Worm (Caenorhabditis elegans) whole organism, early embryonic: ENCODE data around the gene appg-2.
A peak's percentile ranks its signal among the peaks of the same experiment; 100 is the strongest.

Experiments used
- B0310.2 ChIP-seq: sonication (generic microtip); optimal IDR thresholded peaks from 2 replicates; lab custom pipeline; 2016; ENCODE audit warnings: mild to moderate bottlenecking, missing genetic modification characterization, missing compliant biosample characterization
- F13C5.2 ChIP-seq: sonication (generic microtip); optimal IDR thresholded peaks from 2 replicates; lab custom pipeline; 2017; ENCODE audit warnings: mild to moderate bottlenecking, missing genetic modification characterization, inconsistent platforms, missing compliant biosample characterization
- aly-1 ChIP-seq: sonication (generic microtip); optimal IDR thresholded peaks from 2 replicates; lab custom pipeline; 2016; ENCODE audit warnings: missing genetic modification characterization, missing compliant biosample characterization
- ama-1 ChIP-seq: fragments of 150-350 bp; optimal IDR thresholded peaks from 2 replicates; lab custom pipeline; 2014
- ceh-13 ChIP-seq: fragments of 200-800 bp; sonication (Bioruptor generic); optimal IDR thresholded peaks from 2 replicates; lab custom pipeline; 2018; ENCODE audit warnings: mild to moderate bottlenecking, missing genetic modification characterization, missing compliant biosample characterization
- ceh-36 ChIP-seq: sonication (generic microtip); optimal IDR thresholded peaks from 2 replicates; lab custom pipeline; 2016; ENCODE audit warnings: missing genetic modification characterization, inconsistent platforms, missing compliant biosample characterization
- ets-7 ChIP-seq: sonication (generic microtip); optimal IDR thresholded peaks from 2 replicates; lab custom pipeline; 2016; ENCODE audit warnings: missing genotype, missing genetic modification characterization, missing compliant biosample characterization
- flt-1 ChIP-seq: fragments of 200-800 bp; sonication (Bioruptor generic); IDR thresholded peaks from 2 replicates; pipeline ENCODE4 v1.3.6; 2022; ENCODE audit warnings: missing genetic modification characterization, missing compliant biosample characterization
- hmbx-1 ChIP-seq: sonication (generic microtip); optimal IDR thresholded peaks from 2 replicates; lab custom pipeline; 2016; ENCODE audit warnings: mild to moderate bottlenecking, missing genetic modification characterization, missing compliant biosample characterization
- hmg-4 ChIP-seq: fragments of 200-800 bp; sonication (Bioruptor generic); optimal IDR thresholded peaks from 2 replicates; lab custom pipeline; 2018; ENCODE audit warnings: mild to moderate bottlenecking, missing genetic modification characterization, missing compliant biosample characterization
- hnd-1 ChIP-seq: sonication (generic microtip); optimal IDR thresholded peaks from 2 replicates; lab custom pipeline; 2016; ENCODE audit warnings: missing genetic modification characterization, missing compliant biosample characterization
- pes-1 ChIP-seq: fragments of 200-800 bp; sonication (Bioruptor generic); IDR thresholded peaks from 2 replicates; pipeline ENCODE4 v1.3.6; 2022; ENCODE audit warnings: missing genetic modification reagents, missing genetic modification characterization, missing compliant biosample characterization
- scrt-1 ChIP-seq: fragments of 200-800 bp; sonication (Bioruptor generic); IDR thresholded peaks from 2 replicates; pipeline ENCODE4 v1.3.6; 2022; ENCODE audit warnings: missing genetic modification characterization, missing compliant biosample characterization
- sea-1 ChIP-seq: fragments of 200-800 bp; sonication (Bioruptor generic); conservative IDR thresholded peaks from 2 replicates; pipeline ENCODE4 v1.3.6; 2022; ENCODE audit warnings: missing genetic modification characterization, missing compliant biosample characterization
- tbx-11 ChIP-seq: fragments of 200-800 bp; sonication (Bioruptor generic); IDR thresholded peaks from 2 replicates; pipeline ENCODE4 v1.3.6; 2022; ENCODE audit warnings: missing genetic modification characterization, missing compliant biosample characterization
- tbx-37 ChIP-seq: fragments of 200-800 bp; sonication (Bioruptor generic); conservative IDR thresholded peaks from 2 replicates; pipeline ENCODE4 v1.3.6; 2022; ENCODE audit warnings: missing genetic modification reagents, missing genetic modification characterization, missing compliant biosample characterization
- tra-4 ChIP-seq: sonication (generic microtip); optimal IDR thresholded peaks from 2 replicates; lab custom pipeline; 2017; ENCODE audit warnings: missing genetic modification characterization, missing compliant biosample characterization

The appg-2 gene

DNA sequence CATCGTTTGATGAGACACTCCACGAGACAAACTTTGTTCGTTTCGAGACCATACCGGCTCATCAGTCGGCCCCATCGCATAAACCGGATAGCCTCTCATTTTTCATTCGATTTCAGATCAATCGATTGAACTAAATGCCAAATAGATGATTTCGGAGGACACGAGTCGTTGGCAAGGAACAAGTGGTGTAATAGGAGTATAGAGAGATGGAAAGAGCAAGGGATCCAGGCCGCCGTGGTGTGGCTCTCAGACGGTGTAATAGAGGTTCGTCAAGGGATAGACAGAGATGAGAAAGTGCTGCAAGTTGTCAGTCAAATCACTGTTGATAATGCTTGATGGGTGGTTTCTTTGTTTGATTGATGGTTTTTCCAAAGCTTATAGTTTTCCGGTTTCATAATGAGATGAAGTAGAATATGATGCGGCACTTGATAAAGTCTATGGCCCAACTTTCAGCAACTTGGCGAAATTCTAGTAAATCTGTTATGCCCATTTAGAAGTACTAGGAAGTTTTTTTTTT is 17.4 kb upstream of the appg-2 start, which contains the start of gene sgn-1:
sgn-1 (minus strand) TSS at position 220 of the 517 bp plus-strand sequence.
- TF ChIP-seq ets-7 (tag; lab: Kevin White, UChicago) = no peak
- no peak for TF ChIP-seq tbx-37 (GFP tag; lab: Robert Waterston, UW)
- TF ChIP-seq tbx-11 (GFP tag; lab: Robert Waterston, UW) = no peak
- TF ChIP-seq sea-1 (GFP tag; lab: Robert Waterston, UW) = no peak
- no peak for TF ChIP-seq hnd-1
- TF ChIP-seq hmg-4 (GFP tag; lab: Kevin White, UChicago) = no peak
- TF ChIP-seq tra-4 (tag; lab: Kevin White, UChicago) = no peak
- TF ChIP-seq ceh-36 (tag; lab: Kevin White, UChicago) = no peak
- no peak for TF ChIP-seq flt-1
- no peak for TF ChIP-seq F13C5.2
- no peak for TF ChIP-seq ama-1 (lab: Kevin White, UChicago)
- TF ChIP-seq hmbx-1 (tag; lab: Kevin White, UChicago) = no peak
- no peak for TF ChIP-seq aly-1 (tag; lab: Kevin White, UChicago)
- no peak for TF ChIP-seq scrt-1 (GFP tag; lab: Robert Waterston, UW)
- no peak for TF ChIP-seq pes-1 (GFP tag; lab: Robert Waterston, UW)
- no peak for TF ChIP-seq ceh-13 (GFP tag; lab: Kevin White, UChicago)
- no peak for TF ChIP-seq B0310.2 (tag; lab: Kevin White, UChicago)

DNA sequence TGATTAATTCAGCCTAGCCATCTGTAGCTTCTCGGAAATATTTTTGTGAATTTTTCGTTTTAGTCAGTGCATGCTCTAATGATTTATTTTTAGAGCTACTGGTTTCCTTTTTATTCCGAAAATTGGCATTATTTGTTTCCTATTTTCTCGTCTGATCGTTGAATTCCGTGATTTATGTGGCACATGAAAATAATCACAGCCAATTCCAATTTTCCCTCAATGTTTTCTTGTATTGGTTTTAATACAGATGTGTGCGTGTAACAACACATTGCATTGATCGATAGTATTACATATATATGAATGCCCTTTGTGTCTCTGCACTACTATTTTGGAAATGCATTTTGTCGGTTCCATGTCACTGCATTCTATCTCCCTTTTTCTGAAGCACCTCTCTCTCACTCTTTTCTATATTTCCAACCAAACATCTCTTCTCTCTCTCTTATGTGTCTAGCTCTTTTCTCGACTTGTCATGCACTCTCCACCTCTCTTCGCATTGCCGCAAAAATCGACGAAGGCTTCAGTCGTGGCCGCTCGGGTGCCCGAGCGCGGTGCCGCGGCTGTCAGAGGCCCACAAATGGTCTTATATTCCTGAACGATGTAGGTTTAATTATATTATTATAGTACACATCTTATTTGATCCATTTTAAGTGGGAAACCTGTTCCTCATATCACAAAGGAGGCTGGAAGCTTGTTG is 16.5 kb upstream of the appg-2 start:
- TF ChIP-seq ets-7 (tag; lab: Kevin White, UChicago) (no peak), aly-1 (tag; lab: Kevin White, UChicago) (no peak), flt-1 (no peak), tbx-11 (GFP tag; lab: Robert Waterston, UW) (no peak), ama-1 (lab: Kevin White, UChicago) (no peak), hmg-4 (GFP tag; lab: Kevin White, UChicago) (no peak), ceh-36 (tag; lab: Kevin White, UChicago) (no peak), tra-4 (tag; lab: Kevin White, UChicago) (no peak), tbx-37 (GFP tag; lab: Robert Waterston, UW) (no peak)

DNA sequence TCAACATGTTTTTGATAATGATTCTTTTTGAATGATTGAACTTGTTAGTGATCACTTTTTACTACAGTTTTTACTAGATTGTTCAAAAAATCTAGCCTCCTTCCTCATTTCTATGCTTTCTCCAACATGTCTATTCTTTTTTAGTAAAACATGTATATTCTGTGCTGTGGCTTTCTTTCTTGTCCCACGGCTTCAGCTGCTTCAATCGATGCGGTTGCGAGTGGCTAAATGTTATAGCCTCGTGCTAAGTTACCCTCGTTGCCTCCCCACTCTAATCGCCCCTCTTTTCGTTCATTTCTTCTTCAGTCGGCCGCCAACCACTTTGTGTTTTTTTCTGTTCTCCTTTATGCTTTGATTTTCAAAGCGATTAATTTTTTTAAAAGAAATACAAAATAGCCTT is 15.1 kb upstream of the appg-2 start:
- TF ChIP-seq tbx-37 (GFP tag; lab: Robert Waterston, UW) = no peak
- no peak for TF ChIP-seq ceh-36 (tag; lab: Kevin White, UChicago)
- no peak for TF ChIP-seq F13C5.2
- no peak for TF ChIP-seq sea-1 (GFP tag; lab: Robert Waterston, UW)
- no peak for TF ChIP-seq scrt-1 (GFP tag; lab: Robert Waterston, UW)
- TF ChIP-seq tbx-11 (GFP tag; lab: Robert Waterston, UW) = no peak
- no peak for TF ChIP-seq flt-1
- no peak for TF ChIP-seq ceh-13 (GFP tag; lab: Kevin White, UChicago)
- no peak for TF ChIP-seq ets-7 (tag; lab: Kevin White, UChicago)
- TF ChIP-seq B0310.2 (tag; lab: Kevin White, UChicago) = no peak
- no peak for TF ChIP-seq hmg-4 (GFP tag; lab: Kevin White, UChicago)
- TF ChIP-seq pes-1 (GFP tag; lab: Robert Waterston, UW) = no peak
- TF ChIP-seq hmbx-1 (tag; lab: Kevin White, UChicago) = no peak
- no peak for TF ChIP-seq aly-1 (tag; lab: Kevin White, UChicago)

DNA sequence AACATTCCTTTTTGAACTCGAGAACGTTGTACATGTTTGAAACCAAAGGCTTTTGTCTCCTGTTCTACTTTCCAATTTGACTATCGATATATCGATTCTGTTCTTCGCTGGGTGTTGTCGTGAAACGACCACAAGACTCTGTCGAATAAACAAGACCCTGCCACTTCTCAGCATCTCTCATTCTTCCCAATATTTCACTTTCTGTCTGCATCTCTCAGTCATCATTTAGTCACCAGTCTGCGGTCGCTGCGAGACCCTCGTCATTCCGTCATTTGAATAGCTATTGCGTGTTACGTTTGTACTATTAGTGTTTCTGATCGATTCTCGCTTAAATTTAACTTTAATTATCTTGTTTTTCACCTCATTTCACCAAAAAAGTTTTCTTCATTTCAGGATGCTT is 13.6 kb upstream of the appg-2 start:
- TF ChIP-seq pes-1 (GFP tag; lab: Robert Waterston, UW) (no peak), hmg-4 (GFP tag; lab: Kevin White, UChicago) (no peak), ceh-13 (GFP tag; lab: Kevin White, UChicago) (no peak), scrt-1 (GFP tag; lab: Robert Waterston, UW) (0 out of 2 replicates have a peak, but pooled peaks have one; percentile 44), B0310.2 (tag; lab: Kevin White, UChicago) (no peak), hnd-1 (no peak), sea-1 (GFP tag; lab: Robert Waterston, UW) (no peak), F13C5.2 (peak; percentile 58), tra-4 (tag; lab: Kevin White, UChicago) (no peak), ets-7 (tag; lab: Kevin White, UChicago) (no peak), hmbx-1 (tag; lab: Kevin White, UChicago) (no peak), ama-1 (lab: Kevin White, UChicago) (no peak), flt-1 (no peak), aly-1 (tag; lab: Kevin White, UChicago) (no peak), tbx-11 (GFP tag; lab: Robert Waterston, UW) (no peak)

DNA sequence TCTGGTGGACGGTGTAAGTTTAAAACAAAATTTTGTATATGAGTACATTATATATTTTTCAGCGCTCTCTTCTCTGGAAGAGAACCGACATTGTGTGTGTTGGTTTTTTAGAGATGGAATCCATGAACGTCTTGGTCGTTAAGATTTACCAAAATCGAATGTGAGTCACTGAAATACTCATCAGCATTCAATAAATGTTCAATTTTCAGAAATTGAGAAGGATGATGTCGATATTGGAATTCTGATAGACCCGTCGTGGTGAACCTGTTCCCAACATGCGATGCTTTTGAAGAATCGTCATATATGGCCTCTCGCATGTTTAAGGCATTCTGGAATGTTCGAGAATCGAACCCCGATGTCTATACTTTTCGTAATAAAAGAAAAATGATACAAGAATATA is 12.2 kb upstream of the appg-2 start:
- no peak for TF ChIP-seq tra-4 (tag; lab: Kevin White, UChicago)
- TF ChIP-seq B0310.2 (tag; lab: Kevin White, UChicago) = no peak
- TF ChIP-seq ceh-13 (GFP tag; lab: Kevin White, UChicago) = no peak
- no peak for TF ChIP-seq tbx-37 (GFP tag; lab: Robert Waterston, UW)
- no peak for TF ChIP-seq scrt-1 (GFP tag; lab: Robert Waterston, UW)
- peak; percentile 19 for TF ChIP-seq ama-1 (lab: Kevin White, UChicago)

DNA sequence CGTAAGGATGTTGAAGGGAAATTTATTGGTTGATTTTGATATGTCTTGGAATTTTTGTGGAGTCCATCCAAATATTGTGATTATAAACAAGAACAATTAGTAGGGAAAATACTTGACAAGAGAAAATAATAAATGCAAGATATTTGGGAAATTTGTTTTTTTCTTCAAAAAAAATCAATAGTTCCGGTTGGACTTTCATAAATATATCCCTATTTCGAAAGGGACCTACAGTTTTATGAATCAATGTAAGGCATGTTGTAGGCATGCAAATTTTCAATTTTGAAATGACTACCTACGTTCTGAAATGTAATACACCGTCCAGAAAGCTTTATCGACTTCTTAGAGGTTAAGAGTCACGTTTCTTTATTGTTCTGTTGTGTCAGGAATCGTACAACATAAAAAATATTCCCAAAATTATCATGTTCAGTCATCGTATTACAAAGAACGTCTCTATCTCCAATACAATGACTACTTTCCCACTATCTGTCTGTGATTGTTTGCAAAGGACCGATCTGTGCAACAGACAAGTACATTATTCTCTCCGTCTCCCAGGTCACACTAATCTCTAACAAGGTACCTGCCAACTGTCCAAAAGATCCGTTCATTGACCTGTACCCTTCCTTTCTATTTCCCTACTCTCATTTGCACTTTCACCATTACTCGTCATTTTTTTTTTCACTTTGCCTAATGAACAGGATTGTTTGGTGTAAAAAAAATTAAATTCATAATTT is 10.9 kb upstream of the appg-2 start, which contains the start of gene F07H5.13:
F07H5.13 (plus strand) TSS at position 730 of the 731 bp plus-strand sequence.
- no peak for TF ChIP-seq tbx-37 (GFP tag; lab: Robert Waterston, UW)
- peak; percentile 19 for TF ChIP-seq hnd-1
- no peak for TF ChIP-seq scrt-1 (GFP tag; lab: Robert Waterston, UW)
- TF ChIP-seq ama-1 (lab: Kevin White, UChicago) = peak; percentile 50
- no peak for TF ChIP-seq ceh-13 (GFP tag; lab: Kevin White, UChicago)
- peak; percentile 31 for TF ChIP-seq aly-1 (tag; lab: Kevin White, UChicago)
- TF ChIP-seq pes-1 (GFP tag; lab: Robert Waterston, UW) = no peak
- peak; percentile 48 for TF ChIP-seq B0310.2 (tag; lab: Kevin White, UChicago)
- peak; percentile 48 for TF ChIP-seq hmg-4 (GFP tag; lab: Kevin White, UChicago)
